Fruit fly (Drosophila melanogaster) whole organism, embryonic: ENCODE data around the gene CG7191.

Experiments used
- Bgb ChIP-seq: fragments of 200-800 bp; sonication (Bioruptor generic); IDR thresholded peaks from 2 replicates; pipeline ENCODE4 v1.3.6; 2022; ENCODE audit warnings: missing biosample characterization, missing genetic modification characterization; ENCODE audit not compliant: partially characterized antibody
- CG10147 ChIP-seq: fragments of 200-800 bp; sonication (Bioruptor generic); optimal IDR thresholded peaks from 2 replicates; lab custom pipeline; 2019; ENCODE audit warnings: missing biosample characterization, mild to moderate bottlenecking, missing genetic modification characterization, moderate library complexity
- CG10959 ChIP-seq: fragments of 200-800 bp; sonication (Bioruptor generic); IDR thresholded peaks from 2 replicates; pipeline ENCODE4 v1.3.6; 2022; ENCODE audit warnings: missing biosample characterization, missing genetic modification characterization
- CG12071 ChIP-seq: fragments of 200-800 bp; sonication (Bioruptor generic); optimal IDR thresholded peaks from 3 replicates; lab custom pipeline; 2018; ENCODE audit warnings: missing biosample characterization, mild to moderate bottlenecking, missing genetic modification characterization
- CG12744 ChIP-seq: fragments of 200-800 bp; sonication (Bioruptor generic); optimal IDR thresholded peaks from 2 replicates; lab custom pipeline; 2016; ENCODE audit warnings: missing biosample characterization, missing genetic modification characterization
- CG13775 ChIP-seq: fragments of 200-800 bp; sonication (Bioruptor generic); optimal IDR thresholded peaks from 3 replicates; lab custom pipeline; 2017; ENCODE audit warnings: missing biosample characterization, mild to moderate bottlenecking, missing genetic modification characterization
- CG14050 ChIP-seq: fragments of 200-800 bp; sonication (Bioruptor generic); IDR thresholded peaks from 3 replicates; pipeline ENCODE4 v1.3.6; 2022; ENCODE audit warnings: missing biosample characterization, missing genetic modification characterization
- CG14965 ChIP-seq: fragments of 200-800 bp; sonication (Bioruptor generic); optimal IDR thresholded peaks from 2 replicates; lab custom pipeline; 2016; ENCODE audit warnings: missing biosample characterization, missing genetic modification characterization, borderline replicate concordance
- CG15696 ChIP-seq: fragments of 200-800 bp; sonication (Bioruptor generic); optimal IDR thresholded peaks from 2 replicates; lab custom pipeline; 2019; ENCODE audit warnings: missing biosample characterization, mild to moderate bottlenecking, missing genetic modification characterization, moderate library complexity
- CG17361 ChIP-seq: fragments of 200-800 bp; sonication (Bioruptor generic); IDR thresholded peaks from 3 replicates; pipeline ENCODE4 v1.3.6; 2022; ENCODE audit warnings: missing biosample characterization, missing genetic modification characterization
- CG2202 ChIP-seq: fragments of 200-800 bp; sonication (Bioruptor generic); optimal IDR thresholded peaks from 2 replicates; lab custom pipeline; 2018; ENCODE audit warnings: missing biosample characterization, mild to moderate bottlenecking, missing genetic modification characterization
- CG31224 ChIP-seq: fragments of 200-800 bp; sonication (Bioruptor generic); IDR thresholded peaks from 2 replicates; pipeline ENCODE4 v1.3.6; 2022; ENCODE audit warnings: missing biosample characterization, missing genetic modification characterization
- CG33213 ChIP-seq: fragments of 200-800 bp; sonication (Bioruptor generic); optimal IDR thresholded peaks from 3 replicates; lab custom pipeline; 2016; ENCODE audit warnings: missing biosample characterization, missing genetic modification characterization
- CG4424 ChIP-seq: fragments of 200-800 bp; sonication (Bioruptor generic); optimal IDR thresholded peaks from 3 replicates; lab custom pipeline; 2016; ENCODE audit warnings: missing biosample characterization, missing genetic modification characterization
- CG4707 ChIP-seq: fragments of 200-800 bp; sonication (Bioruptor generic); optimal IDR thresholded peaks from 2 replicates; lab custom pipeline; 2018; ENCODE audit warnings: missing biosample characterization, mild to moderate bottlenecking, missing genetic modification characterization, moderate library complexity
- CG5953 ChIP-seq: fragments of 200-800 bp; sonication (Bioruptor generic); IDR thresholded peaks from 2 replicates; pipeline ENCODE4 v1.3.6; 2022; ENCODE audit warnings: missing biosample characterization, missing genetic modification characterization
- CG9215 ChIP-seq: fragments of 200-800 bp; sonication (Bioruptor generic); IDR thresholded peaks from 2 replicates; pipeline ENCODE4 v1.3.6; 2022; ENCODE audit warnings: missing biosample characterization, missing genetic modification characterization
- Doc2 ChIP-seq: fragments of 200-800 bp; sonication (Bioruptor generic); IDR thresholded peaks from 2 replicates; pipeline ENCODE4 v1.3.6; 2022; ENCODE audit warnings: missing biosample characterization, missing genetic modification characterization
- HHEX ChIP-seq: fragments of 200-800 bp; sonication (Bioruptor generic); optimal IDR thresholded peaks from 3 replicates; lab custom pipeline; 2017; ENCODE audit warnings: missing biosample characterization, mild to moderate bottlenecking, missing genetic modification characterization, missing genetic modification reagents
- Hey ChIP-seq: fragments of 200-800 bp; sonication (Bioruptor generic); optimal IDR thresholded peaks from 3 replicates; lab custom pipeline; 2018; ENCODE audit warnings: missing biosample characterization, mild to moderate bottlenecking, missing genetic modification characterization
- Kr ChIP-seq: fragments of 200-800 bp; sonication (Bioruptor generic); optimal IDR thresholded peaks from 2 replicates; lab custom pipeline; 2017; ENCODE audit warnings: missing biosample characterization, mild to moderate bottlenecking, missing genetic modification characterization
- MTF-1 ChIP-seq: fragments of 200-800 bp; sonication (Bioruptor generic); optimal IDR thresholded peaks from 2 replicates; lab custom pipeline; 2018; ENCODE audit warnings: missing biosample characterization, mild to moderate bottlenecking, missing genetic modification characterization, borderline replicate concordance
- NFAT ChIP-seq: fragments of 200-800 bp; sonication (Bioruptor generic); IDR thresholded peaks from 2 replicates; pipeline ENCODE4 v1.3.6; 2022; ENCODE audit warnings: missing biosample characterization, missing genetic modification characterization
- Scr ChIP-seq: fragments of 200-800 bp; sonication (Bioruptor generic); IDR thresholded peaks from 2 replicates; pipeline ENCODE4 v1.3.6; 2022; ENCODE audit warnings: missing biosample characterization, missing genetic modification characterization; ENCODE audit not compliant: partially characterized antibody
- Sin3A ChIP-seq: fragments of >200 bp; optimal IDR thresholded peaks from 2 replicates; lab custom pipeline; 2018
- Ssrp ChIP-seq: fragments of 200-800 bp; sonication (Bioruptor generic); optimal IDR thresholded peaks from 2 replicates; lab custom pipeline; 2018; ENCODE audit warnings: missing biosample characterization, mild to moderate bottlenecking, missing genetic modification characterization, moderate library complexity
- YL-1 ChIP-seq: fragments of 200-800 bp; sonication (Bioruptor generic); optimal IDR thresholded peaks from 3 replicates; lab custom pipeline; 2017; ENCODE audit warnings: missing biosample characterization, mild to moderate bottlenecking, missing genetic modification characterization
- ac ChIP-seq: fragments of 200-800 bp; sonication (Bioruptor generic); optimal IDR thresholded peaks from 3 replicates; lab custom pipeline; 2017; ENCODE audit warnings: missing biosample characterization, mild to moderate bottlenecking, missing genetic modification characterization
- ase ChIP-seq: fragments of 200-800 bp; sonication (Bioruptor generic); IDR thresholded peaks from 3 replicates; pipeline ENCODE4 v1.3.6; 2022; ENCODE audit warnings: missing biosample characterization, missing genetic modification characterization
- crp ChIP-seq, 2 experiments: fragments of 200-800 bp; sonication (Bioruptor generic); optimal IDR thresholded peaks; 2 replicates in 1 of 2; 3 replicates in 1 of 2; lab custom pipeline; 2017; ENCODE audit warnings: missing biosample characterization in 2 of 2, missing genetic modification characterization in 2 of 2, mild to moderate bottlenecking in 1 of 2, moderate library complexity in 1 of 2
- cwo ChIP-seq: fragments of 200-800 bp; sonication (Bioruptor generic); optimal IDR thresholded peaks from 3 replicates; lab custom pipeline; 2017; ENCODE audit warnings: missing biosample characterization, missing genetic modification characterization, mild to moderate bottlenecking, moderate library complexity, missing genetic modification reagents
- exex ChIP-seq: fragments of 200-800 bp; sonication (Bioruptor generic); optimal IDR thresholded peaks from 4 replicates; lab custom pipeline; 2018; ENCODE audit warnings: missing biosample characterization, mild to moderate bottlenecking, missing genetic modification characterization, moderate library complexity
- fd102C ChIP-seq: fragments of 200-800 bp; sonication (Bioruptor generic); optimal IDR thresholded peaks from 2 replicates; lab custom pipeline; 2018; ENCODE audit warnings: missing biosample characterization, mild to moderate bottlenecking, missing genetic modification characterization, moderate library complexity
- fd64A ChIP-seq: fragments of 200-800 bp; sonication (Bioruptor generic); optimal IDR thresholded peaks from 3 replicates; lab custom pipeline; 2018; ENCODE audit warnings: missing biosample characterization, mild to moderate bottlenecking, missing genetic modification characterization
- gce ChIP-seq: fragments of 200-800 bp; sonication (Bioruptor generic); IDR thresholded peaks from 3 replicates; pipeline ENCODE4 v1.3.6; 2022; ENCODE audit warnings: missing biosample characterization, missing genetic modification characterization
- h ChIP-seq: fragments of >200 bp; optimal IDR thresholded peaks from 2 replicates; lab custom pipeline; 2017
- ham ChIP-seq: fragments of 200-800 bp; sonication (Bioruptor generic); IDR thresholded peaks from 2 replicates; pipeline ENCODE4 v1.3.6; 2022; ENCODE audit warnings: missing biosample characterization, missing genetic modification characterization
- hbn ChIP-seq: fragments of 200-800 bp; sonication (Bioruptor generic); IDR thresholded peaks from 2 replicates; pipeline ENCODE4 v1.3.6; 2022; ENCODE audit warnings: missing biosample characterization, missing genetic modification characterization; ENCODE audit not compliant: partially characterized antibody
- ind ChIP-seq: fragments of 200-800 bp; sonication (Bioruptor generic); optimal IDR thresholded peaks from 3 replicates; lab custom pipeline; 2016; ENCODE audit warnings: missing biosample characterization, missing genetic modification characterization
- insv ChIP-seq, 2 experiments: fragments of 200-800 bp; sonication (Bioruptor generic); optimal IDR thresholded peaks; 3 replicates each; lab custom pipeline; 2016 to 2018; ENCODE audit warnings: missing biosample characterization in 2 of 2, missing genetic modification characterization in 2 of 2
- jing ChIP-seq: fragments of 200-800 bp; sonication (Bioruptor generic); optimal IDR thresholded peaks from 2 replicates; lab custom pipeline; 2018; ENCODE audit warnings: missing biosample characterization, mild to moderate bottlenecking, missing genetic modification characterization
- lmd ChIP-seq: fragments of 200-800 bp; sonication (Bioruptor generic); IDR thresholded peaks from 2 replicates; pipeline ENCODE4 v1.3.6; 2022; ENCODE audit warnings: missing biosample characterization, missing genetic modification characterization
- mld ChIP-seq: fragments of 200-800 bp; sonication (Bioruptor generic); IDR thresholded peaks from 3 replicates; pipeline ENCODE4 v1.3.6; 2022; ENCODE audit warnings: missing biosample characterization, missing genetic modification characterization; ENCODE audit not compliant: partially characterized antibody
- oc ChIP-seq: fragments of 200-800 bp; sonication (Bioruptor generic); optimal IDR thresholded peaks from 2 replicates; lab custom pipeline; 2018; ENCODE audit warnings: missing biosample characterization, mild to moderate bottlenecking, missing genetic modification characterization, moderate library complexity
- odd ChIP-seq: fragments of 200-800 bp; sonication (Bioruptor generic); optimal IDR thresholded peaks from 2 replicates; lab custom pipeline; 2017; ENCODE audit warnings: missing biosample characterization, mild to moderate bottlenecking, missing genetic modification characterization
- row ChIP-seq: fragments of 200-800 bp; sonication (Bioruptor generic); IDR thresholded peaks from 3 replicates; pipeline ENCODE4 v1.3.6; 2022; ENCODE audit warnings: missing biosample characterization, missing genetic modification characterization
- sd ChIP-seq: fragments of 200-800 bp; sonication (Bioruptor generic); optimal IDR thresholded peaks from 3 replicates; lab custom pipeline; 2018; ENCODE audit warnings: missing biosample characterization, mild to moderate bottlenecking, missing genetic modification characterization, moderate library complexity
- sug ChIP-seq: fragments of 200-800 bp; optimal IDR thresholded peaks from 2 replicates; lab custom pipeline; 2019; ENCODE audit warnings: missing biosample characterization, mild to moderate bottlenecking, missing genetic modification characterization, moderate library complexity
- tio ChIP-seq: fragments of 200-800 bp; sonication (Bioruptor generic); optimal IDR thresholded peaks from 2 replicates; lab custom pipeline; 2017; ENCODE audit warnings: missing biosample characterization, missing genetic modification characterization, inconsistent platforms

The CG7191 gene

dm6 chr2L:7799804-7800433 lies 32.5 kb downstream of the CG7191 start, which contains the start of the genes Herp and r2d2 (continued):
- peak; percentile 79 for TF ChIP-seq cwo (GFP tag; lab: Kevin White, UChicago)
- TF ChIP-seq CG5953 (GFP tag; lab: Robert Waterston, UW): peak; percentile 51; the same call in 1 of the 2 replicates
- TF ChIP-seq CG2202 (tag; lab: Kevin White, UChicago): peak; percentile 76
- TF ChIP-seq NFAT: peak; percentile 79
- TF ChIP-seq tio (GFP tag; lab: Kevin White, UChicago): peak; percentile 87
- TF ChIP-seq CG12744 (GFP tag; lab: Kevin White, UChicago): peak; percentile 81
- peak; percentile 91 for TF ChIP-seq Sin3A (lab: Kevin White, UChicago)
- TF ChIP-seq odd (GFP tag; lab: Kevin White, UChicago): peak; percentile 80
- peak; percentile 50 for TF ChIP-seq CG4707 (GFP tag; lab: Kevin White, UChicago)
- TF ChIP-seq exex (tag; lab: Kevin White, UChicago): peak; percentile 65
- TF ChIP-seq HHEX (GFP tag; lab: Kevin White, UChicago): peak; percentile 88
- peak in 1 of 2 experiments; percentile 69 for TF ChIP-seq insv (GFP tag; optimal IDR thresholded peaks at IDR 0.05; lab: Kevin White, UChicago)
- TF ChIP-seq CG12071: peak; percentile 84
- peak; percentile 93 for TF ChIP-seq ind (GFP tag; lab: Kevin White, UChicago)
- TF ChIP-seq ac (GFP tag; lab: Kevin White, UChicago): peak; percentile 72
- TF ChIP-seq ase: peak; percentile 73; the same call in 2 of the 3 replicates
- TF ChIP-seq hbn: peak; percentile 73
- TF ChIP-seq CG31224 (GFP tag; lab: Robert Waterston, UW): peak; percentile 81
- peak; percentile 70 for TF ChIP-seq jing (GFP tag; lab: Kevin White, UChicago)
- TF ChIP-seq fd64A (GFP tag; lab: Kevin White, UChicago): peak; percentile 74
- no peak for TF ChIP-seq mld (GFP tag; lab: Robert Waterston, UW)
- peak; percentile 54 for TF ChIP-seq CG14965
- TF ChIP-seq h (lab: Kevin White, UChicago): no peak
- peak; percentile 78 for TF ChIP-seq YL-1
- TF ChIP-seq sd (tag; lab: Kevin White, UChicago): peak; percentile 75
- TF ChIP-seq CG10147 (GFP tag; lab: Kevin White, UChicago): peak; percentile 86
- peak; percentile 93 for TF ChIP-seq CG13775 (GFP tag; lab: Kevin White, UChicago)
- TF ChIP-seq ham: peak; percentile 65
- peak; percentile 95 for TF ChIP-seq sug (tag; lab: Kevin White, UChicago)
- peak; percentile 77 for TF ChIP-seq fd102C (GFP tag; lab: Kevin White, UChicago)
- TF ChIP-seq Scr (GFP tag; lab: Robert Waterston, UW): peak; percentile 86
- no peak for TF ChIP-seq Kr (GFP tag; lab: Kevin White, UChicago)
- TF ChIP-seq Hey: peak; percentile 82
- peak; percentile 80 for TF ChIP-seq CG10959 (GFP tag; lab: Robert Waterston, UW)
- peak; percentile 77 for TF ChIP-seq Bgb (GFP tag; lab: Robert Waterston, UW)
- peak in 1 of 2 experiments; percentile 75 for TF ChIP-seq crp (GFP tag; optimal IDR thresholded peaks at IDR 0.05; lab: Kevin White, UChicago)
- TF ChIP-seq oc (tag; lab: Kevin White, UChicago): no peak
- peak; percentile 93 for TF ChIP-seq CG4424 (GFP tag; lab: Kevin White, UChicago)
- peak; percentile 91 for TF ChIP-seq CG15696 (tag; lab: Kevin White, UChicago)
- TF ChIP-seq gce (GFP tag; lab: Robert Waterston, UW): peak; percentile 47; the same call in 1 of the 3 replicates
- TF ChIP-seq CG33213 (GFP tag; lab: Kevin White, UChicago): peak; percentile 91
- peak; percentile 94 for TF ChIP-seq CG17361 (GFP tag; lab: Robert Waterston, UW)
- no peak; the same call in none of the 2 replicates for TF ChIP-seq Doc2 (GFP tag; lab: Robert Waterston, UW)
- peak; percentile 81 for TF ChIP-seq CG14050 (GFP tag; lab: Robert Waterston, UW)
- peak; percentile 97 for TF ChIP-seq row (GFP tag; lab: Robert Waterston, UW)
- peak; percentile 90 for TF ChIP-seq lmd
- peak; percentile 61 for TF ChIP-seq MTF-1
- peak; percentile 83 for TF ChIP-seq Ssrp (tag; lab: Kevin White, UChicago)
- TF ChIP-seq CG9215 (GFP tag; lab: Robert Waterston, UW): peak; percentile 90
